Fruit fly (Drosophila melanogaster) whole organism, embryonic: ENCODE measurements around the gene gry.

Source experiments
- BtbVII ChIP-seq: fragments of 200-800 bp; sonication (Bioruptor generic); optimal IDR thresholded peaks from 3 replicates; lab custom pipeline; 2017; ENCODE audit warnings: missing biosample characterization, mild to moderate bottlenecking, missing genetic modification characterization
- CG10366 ChIP-seq: fragments of 200-800 bp; sonication (Bioruptor generic); IDR thresholded peaks from 2 replicates; pipeline ENCODE4 v1.3.6; 2022; ENCODE audit warnings: missing biosample characterization, missing genetic modification characterization
- CG10431 ChIP-seq: fragments of 200-800 bp; sonication (Bioruptor generic); optimal IDR thresholded peaks from 3 replicates; lab custom pipeline; 2018; ENCODE audit warnings: missing biosample characterization, mild to moderate bottlenecking, missing genetic modification characterization
- CG12391 ChIP-seq: fragments of 200-800 bp; sonication (Bioruptor generic); optimal IDR thresholded peaks from 3 replicates; lab custom pipeline; 2018; ENCODE audit warnings: missing biosample characterization, mild to moderate bottlenecking, missing genetic modification characterization, moderate library complexity
- CG13424 ChIP-seq: fragments of 200-800 bp; sonication (Bioruptor generic); optimal IDR thresholded peaks from 2 replicates; lab custom pipeline; 2019; ENCODE audit warnings: missing biosample characterization, mild to moderate bottlenecking, missing genetic modification characterization, moderate library complexity
- CG14014 ChIP-seq: fragments of 200-800 bp; sonication (Bioruptor generic); IDR thresholded peaks from 2 replicates; pipeline ENCODE4 v1.3.6; 2022; ENCODE audit warnings: missing biosample characterization, missing genetic modification characterization
- CG18476 ChIP-seq: fragments of 200-800 bp; sonication (Bioruptor generic); optimal IDR thresholded peaks from 2 replicates; lab custom pipeline; 2016; ENCODE audit warnings: missing biosample characterization, mild to moderate bottlenecking, missing genetic modification characterization
- CG32532 ChIP-seq: fragments of 200-800 bp; sonication (Bioruptor generic); IDR thresholded peaks from 2 replicates; pipeline ENCODE4 v1.3.6; 2022; ENCODE audit warnings: missing biosample characterization, missing genetic modification characterization
- CG3281 ChIP-seq: fragments of 200-800 bp; sonication (Bioruptor generic); optimal IDR thresholded peaks from 3 replicates; lab custom pipeline; 2017; ENCODE audit warnings: missing biosample characterization, mild to moderate bottlenecking, missing genetic modification characterization
- CG33557 ChIP-seq: fragments of 200-800 bp; sonication (Bioruptor generic); optimal IDR thresholded peaks from 2 replicates; lab custom pipeline; 2019; ENCODE audit warnings: missing biosample characterization, mild to moderate bottlenecking, missing genetic modification characterization, moderate library complexity
- CG9609 ChIP-seq: fragments of 200-800 bp; sonication (Bioruptor generic); optimal IDR thresholded peaks from 3 replicates; lab custom pipeline; 2016; ENCODE audit warnings: missing biosample characterization, missing genetic modification characterization
- CG9797 ChIP-seq: fragments of 200-800 bp; sonication (Bioruptor generic); optimal IDR thresholded peaks from 3 replicates; lab custom pipeline; 2018; ENCODE audit warnings: missing biosample characterization, mild to moderate bottlenecking, missing genetic modification characterization
- Camta ChIP-seq: fragments of 200-800 bp; sonication (Bioruptor generic); optimal IDR thresholded peaks from 2 replicates; lab custom pipeline; 2016; ENCODE audit warnings: missing biosample characterization, missing genetic modification characterization
- CkIIα-i1 ChIP-seq: fragments of 200-800 bp; sonication (Bioruptor generic); IDR thresholded peaks from 2 replicates; pipeline ENCODE4 v1.3.6; 2022; ENCODE audit warnings: missing biosample characterization, missing genetic modification characterization
- D19B ChIP-seq: fragments of 200-800 bp; sonication (Bioruptor generic); optimal IDR thresholded peaks from 2 replicates; lab custom pipeline; 2017; ENCODE audit warnings: missing biosample characterization, mild to moderate bottlenecking, missing genetic modification characterization
- Doc3 ChIP-seq: fragments of 200-800 bp; sonication (Bioruptor generic); IDR thresholded peaks from 3 replicates; pipeline ENCODE4 v1.3.6; 2022; ENCODE audit warnings: missing biosample characterization, missing genetic modification characterization; ENCODE audit not compliant: partially characterized antibody
- Dp ChIP-seq: fragments of 200-800 bp; sonication (Bioruptor generic); optimal IDR thresholded peaks from 2 replicates; lab custom pipeline; 2018; ENCODE audit warnings: missing biosample characterization, mild to moderate bottlenecking, missing genetic modification characterization, moderate library complexity
- Eip74EF ChIP-seq, 2 experiments: fragments of 200-800 bp in 1 of 2; fragments of >200 bp in 1 of 2; sonication (Bioruptor generic) in 1 of 2; optimal IDR thresholded peaks; 2 replicates each; lab custom pipeline; 2017 to 2019; ENCODE audit warnings: missing biosample characterization in 2 of 2, missing genetic modification characterization in 2 of 2, mild to moderate bottlenecking in 1 of 2, moderate library complexity in 1 of 2
- Gsc ChIP-seq: fragments of 200-800 bp; sonication (Bioruptor generic); IDR thresholded peaks from 2 replicates; pipeline ENCODE4 v1.3.6; 2022; ENCODE audit warnings: missing biosample characterization, missing genetic modification characterization
- HLHmδ ChIP-seq: fragments of 200-800 bp; sonication (Bioruptor generic); optimal IDR thresholded peaks from 2 replicates; lab custom pipeline; 2018; ENCODE audit warnings: missing biosample characterization, mild to moderate bottlenecking, missing genetic modification characterization, moderate library complexity
- HmgD ChIP-seq: fragments of 200-800 bp; sonication (Bioruptor generic); optimal IDR thresholded peaks from 3 replicates; lab custom pipeline; 2016; ENCODE audit warnings: missing biosample characterization, missing genetic modification characterization
- Hr51 ChIP-seq, 2 experiments: fragments of 200-800 bp; sonication (Bioruptor generic); optimal IDR thresholded peaks; 2 replicates in 1 of 2; 3 replicates in 1 of 2; lab custom pipeline; 2016 to 2018; ENCODE audit warnings: missing biosample characterization in 2 of 2, missing genetic modification characterization in 2 of 2, mild to moderate bottlenecking in 1 of 2, moderate library complexity in 1 of 2
- Kr ChIP-seq: fragments of 200-800 bp; sonication (Bioruptor generic); optimal IDR thresholded peaks from 2 replicates; lab custom pipeline; 2017; ENCODE audit warnings: missing biosample characterization, mild to moderate bottlenecking, missing genetic modification characterization
- Mad ChIP-seq: fragments of 200-800 bp; sonication (Bioruptor generic); optimal IDR thresholded peaks from 2 replicates; lab custom pipeline; 2016; ENCODE audit warnings: missing biosample characterization, missing genetic modification characterization
- Opbp ChIP-seq: fragments of 200-800 bp; sonication (Bioruptor generic); IDR thresholded peaks from 3 replicates; pipeline ENCODE4 v1.3.6; 2022; ENCODE audit warnings: missing biosample characterization, missing genetic modification characterization; ENCODE audit not compliant: partially characterized antibody
- Sin3A ChIP-seq: fragments of >200 bp; optimal IDR thresholded peaks from 2 replicates; lab custom pipeline; 2018
- Sox100B ChIP-seq: fragments of 200-800 bp; sonication (Bioruptor generic); optimal IDR thresholded peaks from 3 replicates; lab custom pipeline; 2018; ENCODE audit warnings: missing biosample characterization, mild to moderate bottlenecking, missing genetic modification characterization
- Usf ChIP-seq: fragments of 200-800 bp; sonication (Bioruptor generic); optimal IDR thresholded peaks from 2 replicates; lab custom pipeline; 2017; ENCODE audit warnings: missing genotype, missing biosample characterization, missing genetic modification characterization
- aop ChIP-seq: fragments of 200-800 bp; sonication (Bioruptor generic); IDR thresholded peaks from 2 replicates; pipeline ENCODE4 v1.3.6; 2022; ENCODE audit warnings: missing biosample characterization, missing genetic modification characterization
- br ChIP-seq: fragments of >200 bp; optimal IDR thresholded peaks from 2 replicates; lab custom pipeline; 2017
- caup ChIP-seq: fragments of 200-800 bp; sonication (Bioruptor generic); optimal IDR thresholded peaks from 3 replicates; lab custom pipeline; 2017; ENCODE audit warnings: missing biosample characterization, mild to moderate bottlenecking, missing genetic modification characterization, moderate library complexity; ENCODE audit not compliant: severe bottlenecking
- crol ChIP-seq: fragments of 200-800 bp; sonication (Bioruptor generic); IDR thresholded peaks from 2 replicates; pipeline ENCODE4 v1.3.6; 2022; ENCODE audit warnings: missing biosample characterization, missing genetic modification characterization
- crp ChIP-seq, 2 experiments: fragments of 200-800 bp; sonication (Bioruptor generic); optimal IDR thresholded peaks; 2 replicates in 1 of 2; 3 replicates in 1 of 2; lab custom pipeline; 2017; ENCODE audit warnings: missing biosample characterization in 2 of 2, missing genetic modification characterization in 2 of 2, mild to moderate bottlenecking in 1 of 2, moderate library complexity in 1 of 2
- dysf ChIP-seq: fragments of 200-800 bp; sonication (Bioruptor generic); IDR thresholded peaks from 3 replicates; pipeline ENCODE4 v1.3.6; 2022; ENCODE audit warnings: missing biosample characterization, missing genetic modification characterization
- emc ChIP-seq: fragments of 200-800 bp; sonication (Bioruptor generic); optimal IDR thresholded peaks from 2 replicates; lab custom pipeline; 2016; ENCODE audit warnings: missing biosample characterization, missing genetic modification characterization
- fd3F ChIP-seq: fragments of 200-800 bp; sonication (Bioruptor generic); optimal IDR thresholded peaks from 2 replicates; lab custom pipeline; 2018; ENCODE audit warnings: missing biosample characterization, mild to moderate bottlenecking, missing genetic modification characterization, moderate library complexity
- grau ChIP-seq: fragments of 200-800 bp; optimal IDR thresholded peaks from 3 replicates; lab custom pipeline; 2019; ENCODE audit warnings: missing biosample characterization, mild to moderate bottlenecking, missing genetic modification characterization, moderate library complexity
- grn ChIP-seq: fragments of 200-800 bp; sonication (Bioruptor generic); optimal IDR thresholded peaks from 3 replicates; lab custom pipeline; 2017; ENCODE audit warnings: missing biosample characterization, missing genetic modification characterization
- hkb ChIP-seq, 2 experiments: fragments of 200-800 bp in 1 of 2; fragments of >200 bp in 1 of 2; sonication (Bioruptor generic) in 1 of 2; IDR thresholded peaks in 1 of 2; optimal IDR thresholded peaks in 1 of 2; 2 replicates each; pipeline versions ENCODE4 v1.3.6 to Lab custom; 2017 to 2022; ENCODE audit warnings: missing biosample characterization in 1 of 2, missing genetic modification characterization in 1 of 2
- jigr1 ChIP-seq: fragments of 200-800 bp; sonication (Bioruptor generic); IDR thresholded peaks from 3 replicates; pipeline ENCODE4 v1.3.6; 2022; ENCODE audit warnings: missing biosample characterization, missing genetic modification characterization
- klu ChIP-seq: fragments of 200-800 bp; sonication (Bioruptor generic); IDR thresholded peaks from 2 replicates; pipeline ENCODE4 v1.3.6; 2022; ENCODE audit warnings: missing biosample characterization, missing genetic modification characterization
- onecut ChIP-seq: fragments of 200-800 bp; sonication (Bioruptor generic); IDR thresholded peaks from 2 replicates; pipeline ENCODE4 v1.3.6; 2022; ENCODE audit warnings: missing biosample characterization, missing genetic modification characterization
- shn ChIP-seq: fragments of 200-800 bp; sonication (Bioruptor generic); optimal IDR thresholded peaks from 3 replicates; lab custom pipeline; 2016; ENCODE audit warnings: missing biosample characterization, missing genetic modification characterization
- sim ChIP-seq: fragments of 200-800 bp; sonication (Bioruptor generic); IDR thresholded peaks from 2 replicates; pipeline ENCODE4 v1.3.6; 2022; ENCODE audit warnings: missing biosample characterization, missing genetic modification characterization
- slou ChIP-seq: fragments of 200-800 bp; sonication (Bioruptor generic); optimal IDR thresholded peaks from 3 replicates; lab custom pipeline; 2016; ENCODE audit warnings: missing biosample characterization, missing genetic modification characterization
- trh ChIP-seq: fragments of 200-800 bp; sonication (Bioruptor generic); optimal IDR thresholded peaks from 2 replicates; lab custom pipeline; 2016; ENCODE audit warnings: missing biosample characterization, missing genetic modification characterization
- twi ChIP-seq: fragments of 200-800 bp; optimal IDR thresholded peaks from 2 replicates; lab custom pipeline; 2019; ENCODE audit warnings: missing biosample characterization, mild to moderate bottlenecking, missing genetic modification characterization, moderate library complexity
- wdn ChIP-seq: fragments of 200-800 bp; sonication (Bioruptor generic); IDR thresholded peaks from 2 replicates; pipeline ENCODE4 v1.3.6; 2022; ENCODE audit warnings: missing biosample characterization, missing genetic modification characterization

Gene gry

dm6 chr3L:3198447-3199402 is at the start of gene gry, which contains the start of gene CG32276 (continued):
- TF ChIP-seq D19B (GFP tag; lab: Kevin White, UChicago) (no peak), twi (tag; lab: Kevin White, UChicago) (peak; percentile 61), BtbVII (GFP tag; lab: Kevin White, UChicago) (peak; percentile 35), jigr1 (no peak), CkIIα-i1 (GFP tag; lab: Robert Waterston, UW) (no peak), fd3F (GFP tag; lab: Kevin White, UChicago) (peak; percentile 53), trh (GFP tag; lab: Kevin White, UChicago) (peak; percentile 63), hkb (optimal IDR thresholded peaks at IDR 0.05; lab: Kevin White, UChicago) (peak; percentile 33), hkb (GFP tag; IDR thresholded peaks at IDR 0.05; lab: Robert Waterston, UW) (peak; percentile 65), HLHmδ (GFP tag; lab: Kevin White, UChicago) (peak; percentile 50), grau (tag; lab: Kevin White, UChicago) (no peak), Opbp (GFP tag; lab: Robert Waterston, UW) (no peak), HmgD (GFP tag; lab: Kevin White, UChicago) (peak; percentile 65), CG32532 (GFP tag; lab: Robert Waterston, UW) (peak; percentile 81), Usf (GFP tag; lab: Kevin White, UChicago) (peak; percentile 11), grn (no peak), CG10431 (GFP tag; lab: Kevin White, UChicago) (no peak), CG18476 (GFP tag; lab: Kevin White, UChicago) (peak; percentile 71), klu (GFP tag; lab: Robert Waterston, UW) (peak; percentile 46; the same call in 1 of the 2 replicates), Sin3A (lab: Kevin White, UChicago) (peak; percentile 92), CG33557 (GFP tag; lab: Kevin White, UChicago) (peak; percentile 54), crol (GFP tag; lab: Robert Waterston, UW) (no peak), slou (peak; percentile 58), aop (no peak), CG12391 (peak; percentile 91), emc (GFP tag; lab: Kevin White, UChicago) (peak; percentile 48), CG9609 (GFP tag; lab: Kevin White, UChicago) (peak; percentile 82), Hr51 (GFP tag; optimal IDR thresholded peaks at IDR 0.05; lab: Kevin White, UChicago) (peak in 1 of 2 experiments; percentile 78), CG9797 (GFP tag; lab: Kevin White, UChicago) (peak; percentile 96), crp (GFP tag; optimal IDR thresholded peaks at IDR 0.05; lab: Kevin White, UChicago) (peak in 1 of 2 experiments; percentile 60), Camta (peak; percentile 42), CG3281 (GFP tag; lab: Kevin White, UChicago) (peak; percentile 83), Dp (GFP tag; lab: Kevin White, UChicago) (peak; percentile 22), caup (GFP tag; lab: Kevin White, UChicago) (peak; percentile 69), Doc3 (GFP tag; lab: Robert Waterston, UW) (no peak), wdn (GFP tag; lab: Robert Waterston, UW) (0 out of 2 replicates have a peak, but pooled peaks have one; percentile 8), sim (no peak), shn (GFP tag; lab: Kevin White, UChicago) (peak; percentile 65), Kr (GFP tag; lab: Kevin White, UChicago) (no peak), CG13424 (tag; lab: Kevin White, UChicago) (peak; percentile 84), Gsc (GFP tag; lab: Robert Waterston, UW) (no peak), Mad (GFP tag; lab: Kevin White, UChicago) (peak; percentile 82), onecut (GFP tag; lab: Robert Waterston, UW) (peak; percentile 30), dysf (peak; percentile 74), CG10366 (peak; percentile 64), Eip74EF (GFP tag; optimal IDR thresholded peaks at IDR 0.05; lab: Kevin White, UChicago) (no peak), CG14014 (GFP tag; lab: Robert Waterston, UW) (peak; percentile 36; the same call in 1 of the 2 replicates), Sox100B (GFP tag; lab: Kevin White, UChicago) (no peak), br (lab: Kevin White, UChicago) (no peak)
